Worm (Caenorhabditis elegans) whole organism, L1 larva: ENCODE results near the gene nkb-2.

Source experiments
- ceh-8 ChIP-seq: fragments of 200-800 bp; sonication (Bioruptor generic); optimal IDR thresholded peaks from 2 replicates; lab custom pipeline; 2018; ENCODE audit warnings: mild to moderate bottlenecking, missing genetic modification characterization, moderate library complexity, missing compliant biosample characterization
- dpl-1 ChIP-seq, 3 experiments: fragments of 150-350 bp in 2 of 3; sonication (generic microtip) in 1 of 3; optimal IDR thresholded peaks; 2 replicates each; lab custom pipeline; 2014 to 2017; ENCODE audit warnings: missing biosample characterization in 3 of 3, missing genetic modification characterization in 3 of 3, missing genetic modification reagents in 3 of 3
- hlh-4 ChIP-seq: sonication (generic microtip); optimal IDR thresholded peaks from 2 replicates; lab custom pipeline; 2016; ENCODE audit warnings: mild to moderate bottlenecking, missing genetic modification characterization, missing compliant biosample characterization
- nhr-47 ChIP-seq: sonication (generic microtip); optimal IDR thresholded peaks from 2 replicates; lab custom pipeline; 2016; ENCODE audit warnings: mild to moderate bottlenecking, missing genetic modification characterization, moderate library complexity, missing compliant biosample characterization
- rnt-1 ChIP-seq: sonication (generic microtip); optimal IDR thresholded peaks from 2 replicates; lab custom pipeline; 2016; ENCODE audit warnings: mild to moderate bottlenecking, missing genetic modification characterization, moderate library complexity, missing compliant biosample characterization
- swsn-7 ChIP-seq: sonication (generic microtip); optimal IDR thresholded peaks from 2 replicates; lab custom pipeline; 2016; ENCODE audit warnings: missing genetic modification characterization, missing compliant biosample characterization
- unc-62 ChIP-seq: fragments of 150-350 bp; optimal IDR thresholded peaks from 2 replicates; lab custom pipeline; 2014; ENCODE audit warnings: missing biosample characterization, missing genetic modification reagents, missing genetic modification characterization

ce11 chrIV:10602644-10603043 lies 11.9 kb downstream of the nkb-2 start, which contains the start of gene R09H10.2:
- no peak for TF ChIP-seq dpl-1 (GFP tag; optimal IDR thresholded peaks at IDR 0.05; lab: Kevin White, UChicago)
- no peak for TF ChIP-seq ceh-8 (GFP tag; lab: Kevin White, UChicago)
- TF ChIP-seq swsn-7 (tag; lab: Kevin White, UChicago): no peak
- TF ChIP-seq hlh-4 (tag; lab: Kevin White, UChicago): no peak
- no peak for TF ChIP-seq nhr-47 (tag; lab: Kevin White, UChicago)
- TF ChIP-seq rnt-1: no peak
- no peak for TF ChIP-seq unc-62 (GFP tag; lab: Kevin White, UChicago)
